Worm (Caenorhabditis elegans) whole organism, L4 larva: ENCODE results near the gene pcm-1.

Source experiments
- R02D3.7 ChIP-seq: fragments of 150-350 bp; sonication (generic microtip); optimal IDR thresholded peaks from 3 replicates; lab custom pipeline; 2014; ENCODE audit warnings: missing biosample characterization, missing genetic modification characterization
- ZK546.5 ChIP-seq, 2 experiments: sonication (generic microtip); optimal IDR thresholded peaks; 2 replicates each; lab custom pipeline; 2017; ENCODE audit warnings: missing biosample characterization in 2 of 2, missing genetic modification characterization in 2 of 2
- egl-27 ChIP-seq: sonication (generic microtip); optimal IDR thresholded peaks from 3 replicates; lab custom pipeline; 2017; ENCODE audit warnings: missing biosample characterization, missing genetic modification reagents, missing genetic modification characterization
- hlh-11 ChIP-seq: fragments of 200-800 bp; sonication (Bioruptor generic); optimal IDR thresholded peaks from 2 replicates; lab custom pipeline; 2018; ENCODE audit warnings: mild to moderate bottlenecking, missing genetic modification characterization, missing compliant biosample characterization
- lin-15B ChIP-seq: fragments of 150-350 bp; sonication (generic microtip); optimal IDR thresholded peaks from 3 replicates; lab custom pipeline; 2014; ENCODE audit warnings: missing biosample characterization, missing genetic modification characterization
- unc-62 ChIP-seq, 3 experiments: fragments of 150-350 bp in 1 of 3; sonication (generic microtip); optimal IDR thresholded peaks in 2 of 3; peaks in 1 of 3; 1 replicate in 1 of 3; 2 replicates in 2 of 3; lab custom pipeline; 2014 to 2017; ENCODE audit warnings: missing biosample characterization in 3 of 3, missing genetic modification characterization in 3 of 3, missing genetic modification reagents in 3 of 3, missing genotype in 1 of 3
- zag-1 ChIP-seq: fragments of 150-350 bp; optimal IDR thresholded peaks from 2 replicates; lab custom pipeline; 2014; ENCODE audit warnings: missing biosample characterization, missing genetic modification characterization
- ztf-11 ChIP-seq: fragments of 150-350 bp; optimal IDR thresholded peaks from 2 replicates; lab custom pipeline; 2014; ENCODE audit warnings: missing biosample characterization, missing genetic modification characterization

DNA sequence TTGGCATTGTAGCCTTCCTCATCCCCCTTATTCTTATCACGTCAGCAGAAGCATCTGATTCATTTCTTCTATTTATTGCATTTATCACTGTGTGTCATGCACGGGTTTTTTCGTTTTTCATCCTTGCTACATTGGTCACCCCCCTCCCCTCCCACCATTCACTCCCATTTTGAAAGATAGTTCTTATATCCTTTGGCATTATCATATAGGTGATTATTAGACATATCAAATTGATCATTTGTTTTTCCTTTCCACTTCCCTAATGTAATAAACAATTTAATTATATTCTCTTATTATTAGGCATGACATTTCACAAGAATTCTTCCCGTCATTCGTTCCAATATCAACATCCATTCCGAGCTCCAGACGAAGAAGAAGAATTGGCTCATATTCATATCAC lies 12.5 kb downstream of the pcm-1 start, which contains the start of gene M03F8.1:
- TF ChIP-seq unc-62 (GFP tag; optimal IDR thresholded peaks at IDR 0.05 in 1 of 2; lab: Kevin White, UChicago) (peak in 1 of 2 experiments; percentile 75), unc-62 (tag; optimal IDR thresholded peaks at IDR 0.05; lab: Kevin White, UChicago) (no peak), hlh-11 (tag; lab: Kevin White, UChicago) (no peak), R02D3.7 (no peak), lin-15B (no peak), ztf-11 (tag; lab: Kevin White, UChicago) (no peak), egl-27 (tag; lab: Kevin White, UChicago) (no peak), zag-1 (no peak), ZK546.5 (tag; optimal IDR thresholded peaks at IDR 0.05; lab: Kevin White, UChicago) (no peak)
